Fruit fly (Drosophila melanogaster) whole organism, pupa: ENCODE data around the gene CG8461.

Experiments used
- CG10348 ChIP-seq: fragments of 200-800 bp; sonication (Bioruptor generic); IDR thresholded peaks from 2 replicates; pipeline ENCODE4 v1.3.6; 2022; ENCODE audit warnings: missing biosample characterization, missing genetic modification characterization
- CG12605 ChIP-seq: fragments of 200-800 bp; sonication (Bioruptor generic); IDR thresholded peaks from 2 replicates; pipeline ENCODE4 v1.3.6; 2022; ENCODE audit warnings: missing biosample characterization, missing genetic modification characterization
- CG13204 ChIP-seq: fragments of 200-800 bp; sonication (Bioruptor generic); optimal IDR thresholded peaks from 2 replicates; lab custom pipeline; 2018; ENCODE audit warnings: missing biosample characterization, mild to moderate bottlenecking, missing genetic modification characterization, moderate library complexity
- CG14655 ChIP-seq: fragments of 200-800 bp; sonication (Bioruptor generic); optimal IDR thresholded peaks from 3 replicates; lab custom pipeline; 2017; ENCODE audit warnings: mild to moderate bottlenecking, missing biosample characterization, missing genetic modification reagents, missing genetic modification characterization
- CG15710 ChIP-seq: fragments of 200-800 bp; sonication (Bioruptor generic); optimal IDR thresholded peaks from 2 replicates; lab custom pipeline; 2018; ENCODE audit warnings: missing biosample characterization, mild to moderate bottlenecking, missing genetic modification characterization, moderate library complexity
- CG17806 ChIP-seq: fragments of 200-800 bp; sonication (Bioruptor generic); optimal IDR thresholded peaks from 2 replicates; lab custom pipeline; 2018; ENCODE audit warnings: missing biosample characterization, mild to moderate bottlenecking, missing genetic modification characterization, moderate library complexity
- CG32121 ChIP-seq: fragments of 200-800 bp; sonication (Bioruptor generic); IDR thresholded peaks from 2 replicates; pipeline ENCODE4 v1.3.6; 2022; ENCODE audit warnings: missing biosample characterization, missing genetic modification characterization
- CG34367 ChIP-seq: fragments of 200-800 bp; sonication (Bioruptor generic); optimal IDR thresholded peaks from 2 replicates; lab custom pipeline; 2018; ENCODE audit warnings: missing biosample characterization, mild to moderate bottlenecking, missing genetic modification characterization
- CG4496 ChIP-seq: fragments of 200-800 bp; sonication (Bioruptor generic); IDR thresholded peaks from 3 replicates; pipeline ENCODE4 v1.3.6; 2022; ENCODE audit warnings: missing biosample characterization, missing genetic modification characterization
- CG8159 ChIP-seq: fragments of 200-800 bp; sonication (Bioruptor generic); optimal IDR thresholded peaks from 3 replicates; lab custom pipeline; 2018; ENCODE audit warnings: missing biosample characterization, mild to moderate bottlenecking, missing genetic modification characterization, moderate library complexity
- CG8301 ChIP-seq: fragments of 200-800 bp; sonication (Bioruptor generic); optimal IDR thresholded peaks from 2 replicates; lab custom pipeline; 2018; ENCODE audit warnings: missing biosample characterization, mild to moderate bottlenecking, missing genetic modification characterization
- CG9948 ChIP-seq: fragments of 200-800 bp; sonication (Bioruptor generic); optimal IDR thresholded peaks from 2 replicates; lab custom pipeline; 2018; ENCODE audit warnings: missing biosample characterization, mild to moderate bottlenecking, missing genetic modification characterization, moderate library complexity
- D1 ChIP-seq: fragments of 200-800 bp; sonication (Bioruptor generic); optimal IDR thresholded peaks from 2 replicates; lab custom pipeline; 2018; ENCODE audit warnings: missing biosample characterization, mild to moderate bottlenecking, missing genetic modification characterization, moderate library complexity
- EcR ChIP-seq: fragments of 200-800 bp; sonication (Bioruptor generic); optimal IDR thresholded peaks from 3 replicates; lab custom pipeline; 2019; ENCODE audit warnings: missing biosample characterization, missing genetic modification characterization, mild to moderate bottlenecking, moderate library complexity, missing genetic modification reagents
- Ets98B ChIP-seq: fragments of 200-800 bp; sonication (Bioruptor generic); IDR thresholded peaks from 2 replicates; pipeline ENCODE4 v1.3.6; 2022; ENCODE audit warnings: missing biosample characterization, missing genetic modification characterization
- Pif1A ChIP-seq: fragments of 200-800 bp; sonication (Bioruptor generic); optimal IDR thresholded peaks from 3 replicates; lab custom pipeline; 2016; ENCODE audit warnings: missing biosample characterization, missing genetic modification characterization
- Pif1B ChIP-seq: fragments of 200-800 bp; sonication (Bioruptor generic); optimal IDR thresholded peaks from 3 replicates; lab custom pipeline; 2016; ENCODE audit warnings: missing biosample characterization, missing genetic modification characterization
- Snoo ChIP-seq: fragments of 200-800 bp; sonication (Bioruptor generic); optimal IDR thresholded peaks from 3 replicates; lab custom pipeline; 2017; ENCODE audit warnings: missing biosample characterization, mild to moderate bottlenecking, missing genetic modification characterization, inconsistent platforms
- fd96Ca ChIP-seq: fragments of 200-800 bp; sonication (Bioruptor generic); IDR thresholded peaks from 3 replicates; pipeline ENCODE4 v1.3.6; 2022; ENCODE audit warnings: missing biosample characterization, missing genetic modification characterization
- gl ChIP-seq: fragments of 200-800 bp; sonication (Bioruptor generic); optimal IDR thresholded peaks from 2 replicates; lab custom pipeline; 2018; ENCODE audit warnings: missing biosample characterization, mild to moderate bottlenecking, missing genetic modification characterization
- rn ChIP-seq: fragments of 200-800 bp; sonication (Bioruptor generic); IDR thresholded peaks from 2 replicates; pipeline ENCODE4 v1.3.6; 2022; ENCODE audit warnings: missing biosample characterization, missing genetic modification characterization

The CG8461 gene

dm6 chr3R:14520749-14521148, 7.3 kb upstream of the CG8461 start, which contains the start of gene Cyp313a1:
Cyp313a1 (plus strand) TSS chr3R:14521049.
- TF ChIP-seq CG32121 (GFP tag; lab: Robert Waterston, UW): no peak
- no peak for TF ChIP-seq CG17806 (tag; lab: Kevin White, UChicago)
- no peak for TF ChIP-seq CG4496
- TF ChIP-seq gl: no peak
- TF ChIP-seq Snoo (tag; lab: Kevin White, UChicago): no peak

dm6 chr3R:14516742-14517141, 3.3 kb upstream of the CG8461 start, which contains the start of gene CG34273:
CG34273 (plus strand) TSS chr3R:14517042.
- TF ChIP-seq Snoo (tag; lab: Kevin White, UChicago): no peak
- no peak for TF ChIP-seq CG13204
- no peak for TF ChIP-seq rn (GFP tag; lab: Robert Waterston, UW)
- TF ChIP-seq CG32121 (GFP tag; lab: Robert Waterston, UW): no peak
- no peak for TF ChIP-seq CG8159 (tag; lab: Kevin White, UChicago)

- TF ChIP-seq CG15710 (tag; lab: Kevin White, UChicago): peak; percentile 47
- TF ChIP-seq CG8159 (tag; lab: Kevin White, UChicago): peak; percentile 54
- no peak for TF ChIP-seq fd96Ca (GFP tag; lab: Robert Waterston, UW)
- TF ChIP-seq CG10348 (GFP tag; lab: Robert Waterston, UW): no peak
- TF ChIP-seq CG8301 (tag; lab: Kevin White, UChicago): peak; percentile 9
- peak; percentile 27 for TF ChIP-seq Pif1A (GFP tag; lab: Kevin White, UChicago)
- TF ChIP-seq CG34367 (tag; lab: Kevin White, UChicago): peak; percentile 38
- TF ChIP-seq rn (GFP tag; lab: Robert Waterston, UW): no peak
- peak; percentile 25 for TF ChIP-seq Snoo (tag; lab: Kevin White, UChicago)
- peak; percentile 34 for TF ChIP-seq CG17806 (tag; lab: Kevin White, UChicago)
- TF ChIP-seq CG4496: peak; percentile 53; the same call in 2 of the 3 replicates
These were observed 2.1 kb downstream of the CG8461 start, which contains the start of the genes HtrA2 and mRpL11 for dm6 chr3R:14511123-14511908. HtrA2 (minus strand) TSS chr3R:14511712. mRpL11 (plus strand) TSS chr3R:14511838.

dm6 chr3R:14505120-14505519, 8.3 kb downstream of the CG8461 start:
- TF ChIP-seq CG8301 (tag; lab: Kevin White, UChicago): peak; percentile 44
- TF ChIP-seq Pif1A (GFP tag; lab: Kevin White, UChicago): no peak
- no peak for TF ChIP-seq rn (GFP tag; lab: Robert Waterston, UW)
- no peak for TF ChIP-seq EcR (GFP tag; lab: Kevin White, UChicago)
- TF ChIP-seq CG12605 (GFP tag; lab: Robert Waterston, UW): 0 out of 2 replicates have a peak, but pooled peaks have one; percentile 10
- TF ChIP-seq CG13204: no peak
- TF ChIP-seq CG34367 (tag; lab: Kevin White, UChicago): no peak

dm6 chr3R:14498072-14498471, 15.4 kb downstream of the CG8461 start:
- TF ChIP-seq CG32121 (GFP tag; lab: Robert Waterston, UW) (peak; percentile 73; the same call in 1 of the 2 replicates), Ets98B (GFP tag; lab: Robert Waterston, UW) (peak; percentile 71), fd96Ca (GFP tag; lab: Robert Waterston, UW) (peak; percentile 47; the same call in 1 of the 3 replicates), CG8159 (tag; lab: Kevin White, UChicago) (peak; percentile 59), CG4496 (peak; percentile 66; the same call in 2 of the 3 replicates), CG10348 (GFP tag; lab: Robert Waterston, UW) (no peak), Snoo (tag; lab: Kevin White, UChicago) (peak; percentile 53), Pif1B (GFP tag; lab: Kevin White, UChicago) (peak; percentile 65), CG8301 (tag; lab: Kevin White, UChicago) (peak; percentile 29), CG13204 (peak; percentile 32), CG15710 (tag; lab: Kevin White, UChicago) (peak; percentile 66), CG9948 (peak; percentile 58), CG14655 (peak; percentile 58), Pif1A (GFP tag; lab: Kevin White, UChicago) (peak; percentile 62), EcR (GFP tag; lab: Kevin White, UChicago) (no peak), CG34367 (tag; lab: Kevin White, UChicago) (peak; percentile 54), D1 (tag; lab: Kevin White, UChicago) (no peak), CG12605 (GFP tag; lab: Robert Waterston, UW) (no peak), rn (GFP tag; lab: Robert Waterston, UW) (0 out of 2 replicates have a peak, but pooled peaks have one; percentile 44), gl (no peak), CG17806 (tag; lab: Kevin White, UChicago) (peak; percentile 42)
- TF ChIP-seq, all 21 proteins: peak for 16

dm6 chr3R:14496385-14496784, 17.1 kb downstream of the CG8461 start:
- TF ChIP-seq Snoo (tag; lab: Kevin White, UChicago): peak; percentile 8
- peak; percentile 19 for TF ChIP-seq CG9948
- peak; percentile 41; the same call in 1 of the 2 replicates for TF ChIP-seq Ets98B (GFP tag; lab: Robert Waterston, UW)
- TF ChIP-seq CG17806 (tag; lab: Kevin White, UChicago): peak; percentile 28
- TF ChIP-seq CG10348 (GFP tag; lab: Robert Waterston, UW): no peak
- TF ChIP-seq fd96Ca (GFP tag; lab: Robert Waterston, UW): no peak
- peak; percentile 23 for TF ChIP-seq CG14655
- TF ChIP-seq CG8301 (tag; lab: Kevin White, UChicago): peak; percentile 10
- no peak for TF ChIP-seq CG13204
- peak; percentile 42 for TF ChIP-seq CG8159 (tag; lab: Kevin White, UChicago)
- peak; percentile 16 for TF ChIP-seq CG15710 (tag; lab: Kevin White, UChicago)
